Fruit fly (Drosophila melanogaster) whole organism, embryonic: ENCODE measurements around the gene CG42693.
A peak's percentile ranks its signal among the peaks of the same experiment; 100 is the strongest.

Experiments
- Bdp1 ChIP-seq: fragments of 200-800 bp; sonication (Bioruptor generic); optimal IDR thresholded peaks from 3 replicates; lab custom pipeline; 2016; ENCODE audit warnings: missing biosample characterization, missing genetic modification characterization
- CG11085 ChIP-seq: fragments of 200-800 bp; sonication (Bioruptor generic); IDR thresholded peaks from 2 replicates; pipeline ENCODE4 v1.3.6; 2022; ENCODE audit warnings: missing biosample characterization, missing genetic modification characterization
- CG11560 ChIP-seq: fragments of 200-800 bp; sonication (Bioruptor generic); IDR thresholded peaks from 3 replicates; pipeline ENCODE4 v1.3.6; 2022; ENCODE audit warnings: missing biosample characterization, missing genetic modification characterization
- CG11696 ChIP-seq: fragments of 200-800 bp; sonication (Bioruptor generic); IDR thresholded peaks from 2 replicates; pipeline ENCODE4 v1.3.6; 2022; ENCODE audit warnings: missing biosample characterization, missing genetic modification characterization
- CG12744 ChIP-seq: fragments of 200-800 bp; sonication (Bioruptor generic); optimal IDR thresholded peaks from 2 replicates; lab custom pipeline; 2016; ENCODE audit warnings: missing biosample characterization, missing genetic modification characterization
- CG15011 ChIP-seq: fragments of 200-800 bp; sonication (Bioruptor generic); optimal IDR thresholded peaks from 3 replicates; lab custom pipeline; 2018; ENCODE audit warnings: missing biosample characterization, mild to moderate bottlenecking, missing genetic modification characterization
- CG16863 ChIP-seq: fragments of 200-800 bp; sonication (Bioruptor generic); optimal IDR thresholded peaks from 3 replicates; lab custom pipeline; 2016; ENCODE audit warnings: missing biosample characterization, missing genetic modification characterization
- CG17359 ChIP-seq: fragments of 200-800 bp; sonication (Bioruptor generic); optimal IDR thresholded peaks from 3 replicates; lab custom pipeline; 2018; ENCODE audit warnings: missing biosample characterization, mild to moderate bottlenecking, missing genetic modification characterization, moderate library complexity
- CG1792 ChIP-seq: fragments of 200-800 bp; sonication (Bioruptor generic); optimal IDR thresholded peaks from 2 replicates; lab custom pipeline; 2016; ENCODE audit warnings: missing biosample characterization, missing genetic modification characterization
- CG30020 ChIP-seq: fragments of 200-800 bp; optimal IDR thresholded peaks from 2 replicates; lab custom pipeline; 2019; ENCODE audit warnings: missing biosample characterization, mild to moderate bottlenecking, missing genetic modification characterization, moderate library complexity
- CG32532 ChIP-seq: fragments of 200-800 bp; sonication (Bioruptor generic); IDR thresholded peaks from 2 replicates; pipeline ENCODE4 v1.3.6; 2022; ENCODE audit warnings: missing biosample characterization, missing genetic modification characterization
- CG33557 ChIP-seq: fragments of 200-800 bp; sonication (Bioruptor generic); optimal IDR thresholded peaks from 2 replicates; lab custom pipeline; 2019; ENCODE audit warnings: missing biosample characterization, mild to moderate bottlenecking, missing genetic modification characterization, moderate library complexity
- CG3407 ChIP-seq: fragments of 200-800 bp; sonication (Bioruptor generic); optimal IDR thresholded peaks from 2 replicates; lab custom pipeline; 2018; ENCODE audit warnings: missing biosample characterization, mild to moderate bottlenecking, missing genetic modification characterization
- CG42726 ChIP-seq: fragments of 200-800 bp; sonication (Bioruptor generic); IDR thresholded peaks from 2 replicates; pipeline ENCODE4 v1.3.6; 2022; ENCODE audit warnings: missing biosample characterization, missing genetic modification characterization; ENCODE audit not compliant: partially characterized antibody
- CG4707 ChIP-seq: fragments of 200-800 bp; sonication (Bioruptor generic); optimal IDR thresholded peaks from 2 replicates; lab custom pipeline; 2018; ENCODE audit warnings: missing biosample characterization, mild to moderate bottlenecking, missing genetic modification characterization, moderate library complexity
- CG8089 ChIP-seq: fragments of 200-800 bp; sonication (Bioruptor generic); optimal IDR thresholded peaks from 3 replicates; lab custom pipeline; 2016; ENCODE audit warnings: missing biosample characterization, missing genetic modification characterization
- CTCF ChIP-seq: fragments of 200-800 bp; sonication (Bioruptor generic); optimal IDR thresholded peaks from 2 replicates; lab custom pipeline; 2017; ENCODE audit warnings: missing biosample characterization, mild to moderate bottlenecking, missing genetic modification characterization, moderate library complexity
- CoRest ChIP-seq: fragments of 200-800 bp; sonication (Bioruptor generic); optimal IDR thresholded peaks from 3 replicates; lab custom pipeline; 2018; ENCODE audit warnings: missing biosample characterization, mild to moderate bottlenecking, missing genetic modification characterization, moderate library complexity
- E2f1 ChIP-seq: fragments of 200-800 bp; sonication (Bioruptor generic); IDR thresholded peaks from 2 replicates; pipeline ENCODE4 v1.3.6; 2022; ENCODE audit warnings: missing biosample characterization, missing genetic modification characterization
- E2f2 ChIP-seq: fragments of 200-800 bp; sonication (Bioruptor generic); IDR thresholded peaks from 2 replicates; pipeline ENCODE4 v1.3.6; 2022; ENCODE audit warnings: missing biosample characterization, missing genetic modification characterization
- Ets97D ChIP-seq: fragments of 200-800 bp; sonication (Bioruptor generic); optimal IDR thresholded peaks from 3 replicates; lab custom pipeline; 2016; ENCODE audit warnings: missing biosample characterization, missing genetic modification characterization
- Fer1 ChIP-seq: fragments of 200-800 bp; sonication (Bioruptor generic); optimal IDR thresholded peaks from 2 replicates; lab custom pipeline; 2017; ENCODE audit warnings: missing biosample characterization, mild to moderate bottlenecking, missing genetic modification characterization
- Hmx ChIP-seq: fragments of 200-800 bp; sonication (Bioruptor generic); optimal IDR thresholded peaks from 2 replicates; lab custom pipeline; 2016; ENCODE audit warnings: missing biosample characterization, missing genetic modification characterization
- Lhr ChIP-seq: fragments of 200-800 bp; sonication (Bioruptor generic); optimal IDR thresholded peaks from 3 replicates; lab custom pipeline; 2017; ENCODE audit warnings: mild to moderate bottlenecking, missing biosample characterization, missing genetic modification reagents, missing genetic modification characterization
- Lpt ChIP-seq: fragments of >200 bp; optimal IDR thresholded peaks from 2 replicates; lab custom pipeline; 2018; ENCODE audit warnings: missing biosample characterization, missing genetic modification characterization
- MTF-1 ChIP-seq: fragments of 200-800 bp; sonication (Bioruptor generic); optimal IDR thresholded peaks from 2 replicates; lab custom pipeline; 2018; ENCODE audit warnings: missing biosample characterization, mild to moderate bottlenecking, missing genetic modification characterization, borderline replicate concordance
- Nf-YC ChIP-seq: fragments of 200-800 bp; optimal IDR thresholded peaks from 3 replicates; lab custom pipeline; 2019; ENCODE audit warnings: missing biosample characterization, mild to moderate bottlenecking, missing genetic modification characterization, moderate library complexity
- Oaz ChIP-seq: fragments of 200-800 bp; sonication (Bioruptor generic); IDR thresholded peaks from 2 replicates; pipeline ENCODE4 v1.3.6; 2022; ENCODE audit warnings: missing biosample characterization, missing genetic modification characterization
- Poxn ChIP-seq: fragments of 200-800 bp; sonication (Bioruptor generic); IDR thresholded peaks from 2 replicates; pipeline ENCODE4 v1.3.6; 2022; ENCODE audit warnings: missing biosample characterization, missing genetic modification characterization
- Ptx1 ChIP-seq: fragments of 200-800 bp; sonication (Bioruptor generic); IDR thresholded peaks from 2 replicates; pipeline ENCODE4 v1.3.6; 2022; ENCODE audit warnings: missing biosample characterization, missing genetic modification characterization
- ac ChIP-seq: fragments of 200-800 bp; sonication (Bioruptor generic); optimal IDR thresholded peaks from 3 replicates; lab custom pipeline; 2017; ENCODE audit warnings: missing biosample characterization, mild to moderate bottlenecking, missing genetic modification characterization
- ato ChIP-seq: fragments of 200-800 bp; sonication (Bioruptor generic); IDR thresholded peaks from 2 replicates; pipeline ENCODE4 v1.3.6; 2022; ENCODE audit warnings: missing biosample characterization, missing genetic modification characterization; ENCODE audit not compliant: partially characterized antibody
- bcd ChIP-seq: fragments of 200-800 bp; sonication (Bioruptor generic); optimal IDR thresholded peaks from 2 replicates; lab custom pipeline; 2017; ENCODE audit warnings: missing biosample characterization, mild to moderate bottlenecking, missing genetic modification characterization
- ci ChIP-seq: fragments of 200-800 bp; sonication (Bioruptor generic); IDR thresholded peaks from 3 replicates; pipeline ENCODE4 v1.3.6; 2022; ENCODE audit warnings: missing biosample characterization, missing genetic modification characterization
- crp ChIP-seq, 2 experiments: fragments of 200-800 bp; sonication (Bioruptor generic); optimal IDR thresholded peaks; 2 replicates in 1 of 2; 3 replicates in 1 of 2; lab custom pipeline; 2017; ENCODE audit warnings: missing biosample characterization in 2 of 2, missing genetic modification characterization in 2 of 2, mild to moderate bottlenecking in 1 of 2, moderate library complexity in 1 of 2
- cwo ChIP-seq: fragments of 200-800 bp; sonication (Bioruptor generic); optimal IDR thresholded peaks from 3 replicates; lab custom pipeline; 2017; ENCODE audit warnings: missing biosample characterization, missing genetic modification characterization, mild to moderate bottlenecking, moderate library complexity, missing genetic modification reagents
- danr ChIP-seq: fragments of 200-800 bp; sonication (Bioruptor generic); IDR thresholded peaks from 2 replicates; pipeline ENCODE4 v1.3.6; 2022; ENCODE audit warnings: missing biosample characterization, missing genetic modification characterization
- emc ChIP-seq: fragments of 200-800 bp; sonication (Bioruptor generic); optimal IDR thresholded peaks from 2 replicates; lab custom pipeline; 2016; ENCODE audit warnings: missing biosample characterization, missing genetic modification characterization
- ems ChIP-seq: fragments of 200-800 bp; sonication (Bioruptor generic); optimal IDR thresholded peaks from 3 replicates; lab custom pipeline; 2016; ENCODE audit warnings: missing biosample characterization, missing genetic modification characterization
- eyg ChIP-seq: fragments of 200-800 bp; sonication (Bioruptor generic); optimal IDR thresholded peaks from 3 replicates; lab custom pipeline; 2016; ENCODE audit warnings: missing biosample characterization, missing genetic modification characterization
- gcm2 ChIP-seq: fragments of 200-800 bp; sonication (Bioruptor generic); optimal IDR thresholded peaks from 2 replicates; lab custom pipeline; 2016; ENCODE audit warnings: missing biosample characterization, missing genetic modification characterization
- grau ChIP-seq: fragments of 200-800 bp; optimal IDR thresholded peaks from 3 replicates; lab custom pipeline; 2019; ENCODE audit warnings: missing biosample characterization, mild to moderate bottlenecking, missing genetic modification characterization, moderate library complexity
- gro ChIP-seq: fragments of 200-800 bp; sonication (Bioruptor generic); optimal IDR thresholded peaks from 2 replicates; lab custom pipeline; 2016; ENCODE audit warnings: missing biosample characterization, missing genetic modification characterization
- hkb ChIP-seq, 2 experiments: fragments of 200-800 bp in 1 of 2; fragments of >200 bp in 1 of 2; sonication (Bioruptor generic) in 1 of 2; IDR thresholded peaks in 1 of 2; optimal IDR thresholded peaks in 1 of 2; 2 replicates each; pipeline versions ENCODE4 v1.3.6 to Lab custom; 2017 to 2022; ENCODE audit warnings: missing biosample characterization in 1 of 2, missing genetic modification characterization in 1 of 2
- inv ChIP-seq: fragments of 200-800 bp; sonication (Bioruptor generic); IDR thresholded peaks from 2 replicates; pipeline ENCODE4 v1.3.6; 2022; ENCODE audit warnings: missing biosample characterization, missing genetic modification characterization; ENCODE audit not compliant: partially characterized antibody
- kni ChIP-seq: fragments of 200-800 bp; sonication (Bioruptor generic); optimal IDR thresholded peaks from 3 replicates; lab custom pipeline; 2017; ENCODE audit warnings: mild to moderate bottlenecking, missing biosample characterization, missing genetic modification reagents, missing genetic modification characterization
- lilli ChIP-seq: fragments of 200-800 bp; sonication (Bioruptor generic); optimal IDR thresholded peaks from 3 replicates; lab custom pipeline; 2016; ENCODE audit warnings: missing biosample characterization, missing genetic modification characterization
- stc ChIP-seq: fragments of 200-800 bp; sonication (Bioruptor generic); IDR thresholded peaks from 2 replicates; pipeline ENCODE4 v1.3.6; 2022; ENCODE audit warnings: missing biosample characterization, missing genetic modification characterization
- unc-4 ChIP-seq: fragments of 200-800 bp; sonication (Bioruptor generic); IDR thresholded peaks from 2 replicates; pipeline ENCODE4 v1.3.6; 2022; ENCODE audit warnings: missing biosample characterization, missing genetic modification characterization; ENCODE audit not compliant: partially characterized antibody
- zfh1 ChIP-seq: fragments of 200-800 bp; sonication (Bioruptor generic); IDR thresholded peaks from 3 replicates; pipeline ENCODE4 v1.3.6; 2022; ENCODE audit warnings: missing biosample characterization, missing genetic modification characterization

The CG42693 gene

DNA sequence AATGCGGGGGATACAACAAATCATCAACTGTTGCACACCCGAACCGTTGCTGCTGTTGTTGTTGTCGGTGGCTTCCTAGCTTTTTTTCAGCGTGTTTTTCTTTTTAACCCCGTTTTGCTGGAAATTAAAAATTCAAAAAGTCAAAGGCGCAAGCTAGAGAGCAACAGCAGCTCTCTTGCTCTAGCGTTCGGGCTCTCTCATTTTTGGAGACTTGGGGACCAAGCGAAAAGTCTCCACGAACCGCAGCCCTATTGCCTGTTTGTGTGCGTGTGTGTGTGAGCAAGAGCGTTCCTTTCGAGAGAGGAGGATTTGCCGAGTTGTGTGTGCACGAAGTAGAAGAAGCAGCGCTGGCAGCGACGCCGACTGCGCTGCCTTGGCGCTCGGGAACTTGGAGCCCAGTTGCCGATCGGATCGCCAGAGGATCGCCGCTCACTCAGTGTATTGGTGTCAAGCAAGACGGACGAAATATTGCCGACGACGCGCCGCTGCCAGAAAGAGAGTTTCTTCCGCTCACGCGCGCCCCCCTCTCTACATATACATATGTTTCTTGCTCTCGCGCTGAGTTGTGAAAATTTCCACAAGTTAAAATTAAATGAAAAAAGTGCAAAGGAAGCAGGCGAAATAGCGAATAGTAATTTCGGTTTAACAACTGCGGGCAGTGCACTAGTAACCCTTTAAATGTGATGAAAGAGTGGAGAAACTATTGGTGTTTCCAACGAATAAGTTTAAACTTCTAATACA is 16.6 kb upstream of the CG42693 start (continued):
- TF ChIP-seq CG16863 (GFP tag; lab: Kevin White, UChicago) (no peak), Nf-YC (tag; lab: Kevin White, UChicago) (no peak), kni (GFP tag; lab: Kevin White, UChicago) (peak; percentile 61), CG4707 (GFP tag; lab: Kevin White, UChicago) (no peak), stc (GFP tag; lab: Robert Waterston, UW) (peak; percentile 9; the same call in 1 of the 2 replicates), CG3407 (GFP tag; lab: Kevin White, UChicago) (no peak), hkb (optimal IDR thresholded peaks at IDR 0.05; lab: Kevin White, UChicago) (no peak), hkb (GFP tag; IDR thresholded peaks at IDR 0.05; lab: Robert Waterston, UW) (peak; percentile 60; the same call in 1 of the 2 replicates), E2f2 (GFP tag; lab: Robert Waterston, UW) (no peak), danr (GFP tag; lab: Robert Waterston, UW) (no peak), CG15011 (no peak), ato (GFP tag; lab: Robert Waterston, UW) (0 out of 2 replicates have a peak, but pooled peaks have one; percentile 18), ems (GFP tag; lab: Kevin White, UChicago) (no peak), E2f1 (GFP tag; lab: Robert Waterston, UW) (no peak), gro (no peak), CG8089 (no peak), Ptx1 (no peak), Lhr (GFP tag; lab: Kevin White, UChicago) (no peak), ac (GFP tag; lab: Kevin White, UChicago) (no peak), CG11696 (GFP tag; lab: Robert Waterston, UW) (peak; percentile 80), inv (GFP tag; lab: Robert Waterston, UW) (no peak), unc-4 (GFP tag; lab: Robert Waterston, UW) (0 out of 2 replicates have a peak, but pooled peaks have one; percentile 16), Poxn (GFP tag; lab: Robert Waterston, UW) (no peak), Bdp1 (GFP tag; lab: Kevin White, UChicago) (no peak), ci (GFP tag; lab: Robert Waterston, UW) (peak; percentile 70; the same call in 2 of the 3 replicates), gcm2 (GFP tag; lab: Kevin White, UChicago) (no peak), emc (GFP tag; lab: Kevin White, UChicago) (no peak), Ets97D (GFP tag; lab: Kevin White, UChicago) (no peak), zfh1 (GFP tag; lab: Robert Waterston, UW) (0 out of 3 replicates have a peak, but pooled peaks have one; percentile 45), crp (GFP tag; optimal IDR thresholded peaks at IDR 0.05; lab: Kevin White, UChicago) (no peak), CG30020 (tag; lab: Kevin White, UChicago) (no peak), MTF-1 (no peak), CG1792 (no peak), Oaz (GFP tag; lab: Robert Waterston, UW) (no peak), CoRest (tag; lab: Kevin White, UChicago) (no peak), lilli (GFP tag; lab: Kevin White, UChicago) (peak; percentile 8), Hmx (GFP tag; lab: Kevin White, UChicago) (no peak), CG12744 (GFP tag; lab: Kevin White, UChicago) (no peak), CG32532 (GFP tag; lab: Robert Waterston, UW) (0 out of 2 replicates have a peak, but pooled peaks have one; percentile 41), Fer1 (GFP tag; lab: Kevin White, UChicago) (peak; percentile 26), cwo (GFP tag; lab: Kevin White, UChicago) (no peak), CG33557 (GFP tag; lab: Kevin White, UChicago) (no peak), CG11560 (tag; lab: Robert Waterston, UW) (no peak), Lpt (GFP tag; lab: Kevin White, UChicago) (no peak), CG11085 (no peak), eyg (GFP tag; lab: Kevin White, UChicago) (no peak), CTCF (GFP tag; lab: Kevin White, UChicago) (no peak), grau (tag; lab: Kevin White, UChicago) (no peak), bcd (GFP tag; lab: Kevin White, UChicago) (no peak), CG42726 (GFP tag; lab: Robert Waterston, UW) (peak; percentile 43), CG17359 (tag; lab: Kevin White, UChicago) (no peak)
